Fruit fly (Drosophila melanogaster) whole organism, embryonic: ENCODE measurements around the gene sbr.

Experiments used
- Atf3 ChIP-seq: fragments of 200-800 bp; sonication (Bioruptor generic); optimal IDR thresholded peaks from 3 replicates; lab custom pipeline; 2016; ENCODE audit warnings: missing biosample characterization, missing genetic modification characterization
- B-H1 ChIP-seq: fragments of 200-800 bp; sonication (Bioruptor generic); IDR thresholded peaks from 3 replicates; pipeline ENCODE4 v1.3.6; 2022; ENCODE audit warnings: missing biosample characterization, missing genetic modification characterization
- CG10274 ChIP-seq: fragments of 200-800 bp; sonication (Bioruptor generic); optimal IDR thresholded peaks from 3 replicates; lab custom pipeline; 2017; ENCODE audit warnings: missing biosample characterization, mild to moderate bottlenecking, missing genetic modification characterization
- CG11504 ChIP-seq: fragments of 200-800 bp; sonication (Bioruptor generic); optimal IDR thresholded peaks from 3 replicates; lab custom pipeline; 2019; ENCODE audit warnings: missing biosample characterization, mild to moderate bottlenecking, missing genetic modification characterization, moderate library complexity
- CG12071 ChIP-seq: fragments of 200-800 bp; sonication (Bioruptor generic); optimal IDR thresholded peaks from 3 replicates; lab custom pipeline; 2018; ENCODE audit warnings: missing biosample characterization, mild to moderate bottlenecking, missing genetic modification characterization
- CG12219 ChIP-seq: fragments of 200-800 bp; sonication (Bioruptor generic); optimal IDR thresholded peaks from 3 replicates; lab custom pipeline; 2018; ENCODE audit warnings: missing biosample characterization, mild to moderate bottlenecking, missing genetic modification characterization
- CG12942 ChIP-seq: fragments of 200-800 bp; sonication (Bioruptor generic); optimal IDR thresholded peaks from 3 replicates; lab custom pipeline; 2016; ENCODE audit warnings: missing biosample characterization, missing genetic modification characterization
- CG15479 ChIP-seq: fragments of 200-800 bp; sonication (Bioruptor generic); optimal IDR thresholded peaks from 3 replicates; lab custom pipeline; 2019; ENCODE audit warnings: missing biosample characterization, mild to moderate bottlenecking, missing genetic modification characterization, moderate library complexity
- CG1647 ChIP-seq: fragments of 200-800 bp; sonication (Bioruptor generic); optimal IDR thresholded peaks from 3 replicates; lab custom pipeline; 2016; ENCODE audit warnings: missing biosample characterization, missing genetic modification characterization
- CG17359 ChIP-seq: fragments of 200-800 bp; sonication (Bioruptor generic); optimal IDR thresholded peaks from 3 replicates; lab custom pipeline; 2018; ENCODE audit warnings: missing biosample characterization, mild to moderate bottlenecking, missing genetic modification characterization, moderate library complexity
- CG3163 ChIP-seq: fragments of 200-800 bp; sonication (Bioruptor generic); optimal IDR thresholded peaks from 3 replicates; lab custom pipeline; 2016; ENCODE audit warnings: missing biosample characterization, missing genetic modification characterization
- CG3281 ChIP-seq: fragments of 200-800 bp; sonication (Bioruptor generic); optimal IDR thresholded peaks from 3 replicates; lab custom pipeline; 2017; ENCODE audit warnings: missing biosample characterization, mild to moderate bottlenecking, missing genetic modification characterization
- CG34224 ChIP-seq: fragments of 200-800 bp; sonication (Bioruptor generic); IDR thresholded peaks from 3 replicates; pipeline ENCODE4 v1.3.6; 2022; ENCODE audit warnings: missing biosample characterization, missing genetic modification characterization; ENCODE audit not compliant: partially characterized antibody
- CG3726 ChIP-seq: fragments of 200-800 bp; sonication (Bioruptor generic); IDR thresholded peaks from 3 replicates; pipeline ENCODE4, ENCODE4 v1.3.6; 2022; ENCODE audit warnings: missing biosample characterization, missing genetic modification characterization
- CG3838 ChIP-seq: fragments of 200-800 bp; sonication (Bioruptor generic); optimal IDR thresholded peaks from 3 replicates; lab custom pipeline; 2016; ENCODE audit warnings: missing biosample characterization, missing genetic modification characterization
- CG4328 ChIP-seq: fragments of 200-800 bp; sonication (Bioruptor generic); optimal IDR thresholded peaks from 3 replicates; lab custom pipeline; 2017; ENCODE audit warnings: missing biosample characterization, missing genetic modification reagents, missing genetic modification characterization
- CG4360 ChIP-seq: fragments of 200-800 bp; sonication (Bioruptor generic); IDR thresholded peaks from 2 replicates; pipeline ENCODE4 v1.3.6; 2022; ENCODE audit warnings: missing biosample characterization, missing genetic modification characterization
- CG6689 ChIP-seq: fragments of 200-800 bp; sonication (Bioruptor generic); IDR thresholded peaks from 2 replicates; pipeline ENCODE4 v1.3.6; 2022; ENCODE audit warnings: missing biosample characterization, missing genetic modification characterization
- CG6813 ChIP-seq: fragments of 200-800 bp; sonication (Bioruptor generic); optimal IDR thresholded peaks from 2 replicates; lab custom pipeline; 2017; ENCODE audit warnings: missing biosample characterization, missing genetic modification characterization, mild to moderate bottlenecking, moderate library complexity, missing genetic modification reagents
- CG8388 ChIP-seq: fragments of 200-800 bp; sonication (Bioruptor generic); optimal IDR thresholded peaks from 2 replicates; lab custom pipeline; 2019; ENCODE audit warnings: missing biosample characterization, mild to moderate bottlenecking, missing genetic modification characterization, moderate library complexity
- CG8478 ChIP-seq: fragments of >200 bp; optimal IDR thresholded peaks from 2 replicates; lab custom pipeline; 2018
- Drgx ChIP-seq: fragments of 200-800 bp; sonication (Bioruptor generic); IDR thresholded peaks from 2 replicates; pipeline ENCODE4 v1.3.6; 2022; ENCODE audit warnings: missing biosample characterization, missing genetic modification characterization
- Fer2 ChIP-seq: fragments of 200-800 bp; sonication (Bioruptor generic); optimal IDR thresholded peaks from 2 replicates; lab custom pipeline; 2018; ENCODE audit warnings: missing biosample characterization, mild to moderate bottlenecking, missing genetic modification characterization, moderate library complexity
- Hsf ChIP-seq: fragments of 200-800 bp; sonication (Bioruptor generic); optimal IDR thresholded peaks from 3 replicates; lab custom pipeline; 2016; ENCODE audit warnings: missing biosample characterization, missing genetic modification characterization
- MTF-1 ChIP-seq: fragments of 200-800 bp; sonication (Bioruptor generic); optimal IDR thresholded peaks from 2 replicates; lab custom pipeline; 2018; ENCODE audit warnings: missing biosample characterization, mild to moderate bottlenecking, missing genetic modification characterization, borderline replicate concordance
- Oli ChIP-seq: fragments of 200-800 bp; sonication (Bioruptor generic); optimal IDR thresholded peaks from 2 replicates; lab custom pipeline; 2018; ENCODE audit warnings: missing biosample characterization, mild to moderate bottlenecking, missing genetic modification characterization, moderate library complexity
- Sry-β ChIP-seq: fragments of 200-800 bp; sonication (Bioruptor generic); optimal IDR thresholded peaks from 2 replicates; lab custom pipeline; 2018; ENCODE audit warnings: missing biosample characterization, mild to moderate bottlenecking, missing genetic modification characterization, moderate library complexity
- Stat92E ChIP-seq, 3 experiments: fragments of >200 bp in 2 of 3; fragments of 200-800 bp in 1 of 3; sonication (Bioruptor generic) in 1 of 3; optimal IDR thresholded peaks; 2 replicates each; lab custom pipeline; 2017 to 2019; ENCODE audit warnings: missing biosample characterization in 3 of 3, missing genetic modification characterization in 3 of 3, mild to moderate bottlenecking in 1 of 3, moderate library complexity in 1 of 3
- Trl ChIP-seq, 3 experiments: fragments of >200 bp in 2 of 3; fragments of 200-800 bp in 1 of 3; sonication (Bioruptor generic) in 1 of 3; optimal IDR thresholded peaks; 2 replicates in 1 of 3; 3 replicates in 2 of 3; lab custom pipeline; 2016 to 2017; ENCODE audit warnings: missing biosample characterization in 1 of 3, missing genetic modification characterization in 1 of 3
- ab ChIP-seq: fragments of 200-800 bp; sonication (Bioruptor generic); optimal IDR thresholded peaks from 2 replicates; lab custom pipeline; 2016; ENCODE audit warnings: missing biosample characterization, missing genetic modification characterization
- abd-A ChIP-seq: fragments of 200-800 bp; sonication (Bioruptor generic); optimal IDR thresholded peaks from 3 replicates; lab custom pipeline; 2019; ENCODE audit warnings: missing biosample characterization, mild to moderate bottlenecking, missing genetic modification characterization, moderate library complexity
- ac ChIP-seq: fragments of 200-800 bp; sonication (Bioruptor generic); optimal IDR thresholded peaks from 3 replicates; lab custom pipeline; 2017; ENCODE audit warnings: missing biosample characterization, mild to moderate bottlenecking, missing genetic modification characterization
- bsh ChIP-seq, 2 experiments: fragments of 200-800 bp; sonication (Bioruptor generic); optimal IDR thresholded peaks; 2 replicates each; lab custom pipeline; 2017 to 2018; ENCODE audit warnings: mild to moderate bottlenecking in 2 of 2, missing biosample characterization in 2 of 2, missing genetic modification characterization in 2 of 2, moderate library complexity in 1 of 2
- cato ChIP-seq: fragments of 200-800 bp; sonication (Bioruptor generic); optimal IDR thresholded peaks from 2 replicates; lab custom pipeline; 2016; ENCODE audit warnings: missing biosample characterization, missing genetic modification characterization, borderline replicate concordance
- corto ChIP-seq: fragments of 200-800 bp; sonication (Bioruptor generic); optimal IDR thresholded peaks from 2 replicates; lab custom pipeline; 2016; ENCODE audit warnings: missing biosample characterization, mild to moderate bottlenecking, missing genetic modification characterization, moderate library complexity
- dmrt11E ChIP-seq: fragments of 200-800 bp; sonication (Bioruptor generic); optimal IDR thresholded peaks from 3 replicates; lab custom pipeline; 2018; ENCODE audit warnings: missing biosample characterization, mild to moderate bottlenecking, missing genetic modification characterization, moderate library complexity
- dmrt99B ChIP-seq: fragments of 200-800 bp; sonication (Bioruptor generic); optimal IDR thresholded peaks from 2 replicates; lab custom pipeline; 2018; ENCODE audit warnings: missing biosample characterization, mild to moderate bottlenecking, missing genetic modification characterization, moderate library complexity
- dysf ChIP-seq: fragments of 200-800 bp; sonication (Bioruptor generic); IDR thresholded peaks from 3 replicates; pipeline ENCODE4 v1.3.6; 2022; ENCODE audit warnings: missing biosample characterization, missing genetic modification characterization
- en ChIP-seq: fragments of 200-800 bp; sonication (Bioruptor generic); optimal IDR thresholded peaks from 2 replicates; lab custom pipeline; 2016; ENCODE audit warnings: missing biosample characterization, missing genetic modification characterization
- ewg ChIP-seq: fragments of 200-800 bp; sonication (Bioruptor generic); optimal IDR thresholded peaks from 3 replicates; lab custom pipeline; 2017; ENCODE audit warnings: mild to moderate bottlenecking, missing biosample characterization, missing genetic modification reagents, missing genetic modification characterization
- gt ChIP-seq: fragments of 200-800 bp; sonication (Bioruptor generic); IDR thresholded peaks from 2 replicates; pipeline ENCODE4 v1.3.6; 2022; ENCODE audit warnings: missing biosample characterization, missing genetic modification characterization
- oc ChIP-seq: fragments of 200-800 bp; sonication (Bioruptor generic); optimal IDR thresholded peaks from 2 replicates; lab custom pipeline; 2018; ENCODE audit warnings: missing biosample characterization, mild to moderate bottlenecking, missing genetic modification characterization, moderate library complexity
- pita ChIP-seq: fragments of 200-800 bp; sonication (Bioruptor generic); optimal IDR thresholded peaks from 2 replicates; lab custom pipeline; 2017; ENCODE audit warnings: missing biosample characterization, mild to moderate bottlenecking, missing genetic modification characterization
- pros ChIP-seq: fragments of 200-800 bp; sonication (Bioruptor generic); optimal IDR thresholded peaks from 3 replicates; lab custom pipeline; 2019; ENCODE audit warnings: missing biosample characterization, mild to moderate bottlenecking, missing genetic modification characterization, moderate library complexity
- row ChIP-seq: fragments of 200-800 bp; sonication (Bioruptor generic); IDR thresholded peaks from 3 replicates; pipeline ENCODE4 v1.3.6; 2022; ENCODE audit warnings: missing biosample characterization, missing genetic modification characterization
- wdn ChIP-seq: fragments of 200-800 bp; sonication (Bioruptor generic); IDR thresholded peaks from 2 replicates; pipeline ENCODE4 v1.3.6; 2022; ENCODE audit warnings: missing biosample characterization, missing genetic modification characterization
- wek ChIP-seq: fragments of 200-800 bp; sonication (Bioruptor generic); optimal IDR thresholded peaks from 3 replicates; lab custom pipeline; 2018; ENCODE audit warnings: missing biosample characterization, mild to moderate bottlenecking, missing genetic modification characterization, moderate library complexity
- zfh1 ChIP-seq: fragments of 200-800 bp; sonication (Bioruptor generic); IDR thresholded peaks from 3 replicates; pipeline ENCODE4 v1.3.6; 2022; ENCODE audit warnings: missing biosample characterization, missing genetic modification characterization

Gene sbr

dm6 chrX:10801827-10802456 lies 45.0 kb downstream of the sbr start (continued):
- TF ChIP-seq Fer2 (tag; lab: Kevin White, UChicago) (no peak), wdn (GFP tag; lab: Robert Waterston, UW) (no peak), Stat92E (GFP tag; optimal IDR thresholded peaks at IDR 0.05; lab: Kevin White, UChicago) (peak in 1 of 3 experiments; percentile 66), dysf (GFP tag; lab: Robert Waterston, UW) (no peak), CG3838 (GFP tag; lab: Kevin White, UChicago) (peak; percentile 28)

dm6 chrX:10801033-10801432 lies 45.9 kb downstream of the sbr start:
- TF ChIP-seq Hsf (GFP tag; lab: Kevin White, UChicago) (no peak), ab (GFP tag; lab: Kevin White, UChicago) (no peak), row (GFP tag; lab: Robert Waterston, UW) (no peak), Oli (tag; lab: Kevin White, UChicago) (no peak), CG3163 (GFP tag; lab: Kevin White, UChicago) (peak; percentile 85), CG4328 (GFP tag; lab: Kevin White, UChicago) (no peak), dmrt99B (no peak), CG3281 (no peak), pita (GFP tag; lab: Kevin White, UChicago) (no peak), Sry-β (no peak), CG8478 (lab: Kevin White, UChicago) (no peak), bsh (GFP tag; optimal IDR thresholded peaks at IDR 0.05; lab: Kevin White, UChicago) (peak in 1 of 2 experiments; percentile 36), CG6813 (GFP tag; lab: Kevin White, UChicago) (no peak), CG4360 (GFP tag; lab: Robert Waterston, UW) (peak; percentile 79), CG11504 (tag; lab: Kevin White, UChicago) (no peak), CG12071 (GFP tag; lab: Kevin White, UChicago) (no peak), abd-A (no peak), CG10274 (GFP tag; lab: Kevin White, UChicago) (no peak), en (GFP tag; lab: Kevin White, UChicago) (no peak), cato (no peak), CG15479 (GFP tag; lab: Kevin White, UChicago) (no peak), wek (GFP tag; lab: Kevin White, UChicago) (no peak), CG17359 (tag; lab: Kevin White, UChicago) (no peak), CG6689 (GFP tag; lab: Robert Waterston, UW) (no peak), CG34224 (no peak), B-H1 (GFP tag; lab: Robert Waterston, UW) (no peak), ewg (no peak), pros (peak; percentile 84), Drgx (GFP tag; lab: Robert Waterston, UW) (0 out of 2 replicates have a peak, but pooled peaks have one; percentile 30), oc (tag; lab: Kevin White, UChicago) (no peak), CG12942 (no peak), zfh1 (GFP tag; lab: Robert Waterston, UW) (no peak), CG1647 (GFP tag; lab: Kevin White, UChicago) (no peak), MTF-1 (GFP tag; lab: Kevin White, UChicago) (no peak), Trl (optimal IDR thresholded peaks at IDR 0.05; lab: Kevin White, UChicago) (peak; percentile 38 to 46), Trl (GFP tag; optimal IDR thresholded peaks at IDR 0.05; lab: Kevin White, UChicago) (no peak), CG12219 (GFP tag; lab: Kevin White, UChicago) (no peak), CG8388 (GFP tag; lab: Kevin White, UChicago) (no peak), gt (no peak), dmrt11E (no peak), Atf3 (no peak), CG3726 (GFP tag; lab: Robert Waterston, UW) (no peak), corto (GFP tag; lab: Kevin White, UChicago) (no peak), ac (GFP tag; lab: Kevin White, UChicago) (no peak)
